Worm (Caenorhabditis elegans): Measurements from ENCODE around the gene cnnm-2.

- TF ChIP-seq ceh-36 (tag; optimal IDR thresholded peaks at IDR 0.05) (no peak), tbx-37 (GFP tag; conservative IDR thresholded peaks at IDR 0.05) (no peak), ceh-13 (GFP tag; optimal IDR thresholded peaks at IDR 0.05) (no peak), ama-1 (optimal IDR thresholded peaks at IDR 0.05) (no peak), tra-4 (tag; optimal IDR thresholded peaks at IDR 0.05) (no peak), hnd-1 (tag; optimal IDR thresholded peaks at IDR 0.05) (no peak), aly-1 (tag; optimal IDR thresholded peaks at IDR 0.05) (no peak), B0310.2 (tag; optimal IDR thresholded peaks at IDR 0.05) (no peak), ets-7 (tag; optimal IDR thresholded peaks at IDR 0.05) (no peak), hmbx-1 (tag; optimal IDR thresholded peaks at IDR 0.05) (no peak), flt-1 (GFP tag; IDR thresholded peaks at IDR 0.05) (no peak)
These were observed 32.1 kb downstream of the cnnm-2 start, which contains the start of gene ubc-23 for ce11 chrX:8843988-8844387.

Data from whole organism, early embryonic.